Fruit fly (Drosophila melanogaster) whole organism, adult: ENCODE results near the gene Jon99Ciii.

ENCODE experiments used
- CG11617 ChIP-seq: fragments of 200-800 bp; sonication (Bioruptor generic); optimal IDR thresholded peaks from 2 replicates; lab custom pipeline; 2017; ENCODE audit warnings: mild to moderate bottlenecking, missing biosample characterization, missing genetic modification reagents, missing genetic modification characterization
- CG1620 ChIP-seq: fragments of 200-800 bp; sonication (Bioruptor generic); optimal IDR thresholded peaks from 2 replicates; lab custom pipeline; 2016; ENCODE audit warnings: missing biosample characterization, missing genetic modification characterization
- CG33017 ChIP-seq: fragments of 200-800 bp; sonication (Bioruptor generic); optimal IDR thresholded peaks from 2 replicates; lab custom pipeline; 2018; ENCODE audit warnings: missing biosample characterization, mild to moderate bottlenecking, missing genetic modification characterization, moderate library complexity
- CG5204 ChIP-seq: fragments of 200-800 bp; sonication (Bioruptor generic); optimal IDR thresholded peaks from 2 replicates; lab custom pipeline; 2016; ENCODE audit warnings: missing biosample characterization, missing genetic modification characterization
- CG7045 ChIP-seq: fragments of 200-800 bp; sonication (Bioruptor generic); optimal IDR thresholded peaks from 2 replicates; lab custom pipeline; 2017; ENCODE audit warnings: missing biosample characterization, mild to moderate bottlenecking, missing genetic modification characterization
- CG7101 ChIP-seq: fragments of 200-800 bp; sonication (Bioruptor generic); optimal IDR thresholded peaks from 2 replicates; lab custom pipeline; 2018; ENCODE audit warnings: missing biosample characterization, mild to moderate bottlenecking, missing genetic modification characterization, moderate library complexity
- Mnt ChIP-seq: fragments of 200-800 bp; sonication (Bioruptor generic); optimal IDR thresholded peaks from 2 replicates; lab custom pipeline; 2016; ENCODE audit warnings: missing biosample characterization, mild to moderate bottlenecking, missing genetic modification characterization
- cnc ChIP-seq, 2 experiments: fragments of >200 bp; optimal IDR thresholded peaks; 2 replicates each; lab custom pipeline; 2017
- kay ChIP-seq: fragments of 200-800 bp; sonication (Bioruptor generic); peaks from one replicate; lab custom pipeline; 2016; ENCODE audit warnings: missing biosample characterization, missing genetic modification characterization, borderline replicate concordance
- ovo ChIP-seq: fragments of 200-800 bp; sonication (Bioruptor generic); optimal IDR thresholded peaks from 2 replicates; lab custom pipeline; 2016; ENCODE audit warnings: missing biosample characterization, missing genetic modification characterization
- pad ChIP-seq: fragments of 200-800 bp; sonication (Bioruptor generic); optimal IDR thresholded peaks from 3 replicates; lab custom pipeline; 2017; ENCODE audit warnings: missing biosample characterization, missing genetic modification characterization, mild to moderate bottlenecking, moderate library complexity, missing genetic modification reagents
- tj ChIP-seq: fragments of 200-800 bp; sonication (Bioruptor generic); optimal IDR thresholded peaks from 3 replicates; lab custom pipeline; 2017; ENCODE audit warnings: missing biosample characterization, mild to moderate bottlenecking, missing genetic modification characterization, moderate library complexity
- toe ChIP-seq: fragments of 200-800 bp; sonication (Bioruptor generic); optimal IDR thresholded peaks from 2 replicates; lab custom pipeline; 2016; ENCODE audit warnings: missing biosample characterization, missing genetic modification characterization

DNA sequence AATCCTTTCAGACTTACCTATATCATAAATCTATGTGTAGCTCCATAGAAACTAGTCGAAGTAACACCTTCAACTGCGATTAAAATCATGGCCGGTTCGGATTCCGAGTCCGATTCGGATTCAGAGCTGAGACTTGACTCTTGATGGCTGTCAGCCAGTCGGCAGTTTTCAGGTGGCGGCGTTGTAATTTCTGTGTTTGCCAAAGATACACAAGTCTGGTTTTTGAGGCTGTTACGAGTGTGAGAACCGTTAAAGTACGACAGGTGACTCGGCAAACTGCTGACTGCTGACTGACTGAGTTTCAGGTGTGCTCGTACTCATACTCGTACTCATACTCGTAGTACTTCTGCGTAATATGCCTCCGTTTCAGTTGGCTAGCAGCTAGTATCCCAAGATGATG is 30.8 kb upstream of the Jon99Ciii start:
- no peak for TF ChIP-seq Mnt (GFP tag; lab: Kevin White, UChicago)
- TF ChIP-seq cnc (optimal IDR thresholded peaks at IDR 0.05; lab: Kevin White, UChicago) = no peak
- no peak for TF ChIP-seq ovo (GFP tag; lab: Kevin White, UChicago)
- TF ChIP-seq pad (GFP tag; lab: Kevin White, UChicago) = no peak
- TF ChIP-seq CG5204 (GFP tag; lab: Kevin White, UChicago) = no peak
- no peak for TF ChIP-seq CG7101 (tag; lab: Kevin White, UChicago)
- no peak for TF ChIP-seq CG11617
- TF ChIP-seq CG7045 (GFP tag; lab: Kevin White, UChicago) = no peak
- TF ChIP-seq toe (GFP tag; lab: Kevin White, UChicago) = no peak
- peak; percentile 32 for TF ChIP-seq tj (GFP tag; lab: Kevin White, UChicago)
- TF ChIP-seq kay = no peak
- TF ChIP-seq CG1620 (GFP tag; lab: Kevin White, UChicago) = no peak
- TF ChIP-seq CG33017 (tag; lab: Kevin White, UChicago) = no peak
